Worm (Caenorhabditis elegans) whole organism, mixed stage, embryonic: ENCODE results near the gene C12D5.3.

Experiments
- M03D4.4 ChIP-seq: sonication (generic microtip); optimal IDR thresholded peaks from 2 replicates; lab custom pipeline; 2017; ENCODE audit warnings: mild to moderate bottlenecking, missing genetic modification characterization, missing compliant biosample characterization
- bed-3 ChIP-seq: fragments of 200-800 bp; sonication (Bioruptor generic); optimal IDR thresholded peaks from 3 replicates; lab custom pipeline; 2018; ENCODE audit warnings: mild to moderate bottlenecking, missing genetic modification characterization, moderate library complexity, missing compliant biosample characterization
- blmp-1 ChIP-seq: fragments of 150-350 bp; optimal IDR thresholded peaks from 2 replicates; lab custom pipeline; 2014; ENCODE audit warnings: missing biosample characterization, missing genetic modification characterization
- ceh-39 ChIP-seq: fragments of 150-350 bp; optimal IDR thresholded peaks from 2 replicates; lab custom pipeline; 2014; ENCODE audit warnings: missing biosample characterization, missing genetic modification characterization
- ceh-43 ChIP-seq: fragments of 200-800 bp; sonication (Bioruptor generic); optimal IDR thresholded peaks from 2 replicates; lab custom pipeline; 2018; ENCODE audit warnings: mild to moderate bottlenecking, missing genetic modification characterization, moderate library complexity, missing compliant biosample characterization
- ceh-83 ChIP-seq: fragments of 200-800 bp; sonication (Bioruptor generic); optimal IDR thresholded peaks from 2 replicates; lab custom pipeline; 2018; ENCODE audit warnings: mild to moderate bottlenecking, missing genetic modification characterization, missing compliant biosample characterization
- ces-1 ChIP-seq: fragments of 150-350 bp; optimal IDR thresholded peaks from 2 replicates; lab custom pipeline; 2014; ENCODE audit warnings: missing biosample characterization, missing genetic modification reagents, missing genetic modification characterization
- cnd-1 ChIP-seq: fragments of 200-800 bp; sonication (Bioruptor generic); optimal IDR thresholded peaks from 2 replicates; lab custom pipeline; 2018; ENCODE audit warnings: mild to moderate bottlenecking, missing genetic modification characterization, missing compliant biosample characterization
- drap-1 ChIP-seq: fragments of 200-800 bp; sonication (Bioruptor generic); optimal IDR thresholded peaks from 3 replicates; lab custom pipeline; 2018; ENCODE audit warnings: mild to moderate bottlenecking, missing genetic modification characterization, missing compliant biosample characterization
- elt-1 ChIP-seq: sonication (generic microtip); optimal IDR thresholded peaks from 2 replicates; lab custom pipeline; 2017; ENCODE audit warnings: missing genetic modification characterization, mild to moderate bottlenecking, missing compliant biosample characterization, antibody characterized with exemption, moderate library complexity, borderline replicate concordance; ENCODE audit not compliant: insufficient read depth
- elt-3 ChIP-seq: fragments of 150-350 bp; optimal IDR thresholded peaks from 2 replicates; lab custom pipeline; 2014; ENCODE audit warnings: missing biosample characterization, missing genetic modification characterization
- flh-1 ChIP-seq: fragments of 200-800 bp; sonication (Bioruptor generic); optimal IDR thresholded peaks from 2 replicates; lab custom pipeline; 2018; ENCODE audit warnings: mild to moderate bottlenecking, missing genetic modification characterization, moderate library complexity, missing compliant biosample characterization
- ham-2 ChIP-seq: fragments of 200-800 bp; sonication (Bioruptor generic); optimal IDR thresholded peaks from 2 replicates; lab custom pipeline; 2018; ENCODE audit warnings: mild to moderate bottlenecking, missing genetic modification characterization, missing compliant biosample characterization
- hlh-1 ChIP-seq: fragments of 150-350 bp; optimal IDR thresholded peaks from 2 replicates; lab custom pipeline; 2014; ENCODE audit warnings: missing biosample characterization, missing genetic modification reagents, missing genetic modification characterization
- lin-32 ChIP-seq: fragments of 200-800 bp; sonication (Bioruptor generic); optimal IDR thresholded peaks from 2 replicates; lab custom pipeline; 2018; ENCODE audit warnings: mild to moderate bottlenecking, missing genetic modification characterization, missing compliant biosample characterization
- lsy-2 ChIP-seq: fragments of 150-350 bp; optimal IDR thresholded peaks from 2 replicates; lab custom pipeline; 2014; ENCODE audit warnings: missing biosample characterization, missing genetic modification characterization
- mab-5 ChIP-seq: fragments of 150-350 bp; optimal IDR thresholded peaks from 2 replicates; lab custom pipeline; 2014; ENCODE audit warnings: missing biosample characterization, missing genetic modification characterization
- mep-1 ChIP-seq: fragments of 150-350 bp; optimal IDR thresholded peaks from 2 replicates; lab custom pipeline; 2017; ENCODE audit warnings: missing biosample characterization, missing genetic modification reagents, missing genetic modification characterization, inconsistent platforms
- mls-2 ChIP-seq: sonication (generic microtip); optimal IDR thresholded peaks from 2 replicates; lab custom pipeline; 2016; ENCODE audit warnings: mild to moderate bottlenecking, missing genetic modification characterization, moderate library complexity, missing compliant biosample characterization
- nhr-12 ChIP-seq: fragments of 150-350 bp; optimal IDR thresholded peaks from 2 replicates; lab custom pipeline; 2014; ENCODE audit warnings: missing biosample characterization, missing genetic modification characterization
- nhr-2 ChIP-seq: fragments of 150-350 bp; optimal IDR thresholded peaks from 2 replicates; lab custom pipeline; 2014; ENCODE audit warnings: missing biosample characterization, missing genetic modification characterization
- nhr-237 ChIP-seq: fragments of 150-350 bp; optimal IDR thresholded peaks from 2 replicates; lab custom pipeline; 2014; ENCODE audit warnings: missing biosample characterization, missing genetic modification characterization
- nhr-28 ChIP-seq: fragments of 150-350 bp; optimal IDR thresholded peaks from 2 replicates; lab custom pipeline; 2014; ENCODE audit warnings: missing biosample characterization, missing genetic modification characterization
- nhr-76 ChIP-seq: sonication (generic microtip); optimal IDR thresholded peaks from 2 replicates; lab custom pipeline; 2017; ENCODE audit warnings: missing biosample characterization, missing genetic modification characterization
- pha-4 ChIP-seq: fragments of 150-350 bp; optimal IDR thresholded peaks from 2 replicates; lab custom pipeline; 2018; ENCODE audit warnings: missing biosample characterization, missing genetic modification reagents, missing genetic modification characterization
- sem-2 ChIP-seq: fragments of 200-800 bp; sonication (Bioruptor generic); optimal IDR thresholded peaks from 2 replicates; lab custom pipeline; 2018; ENCODE audit warnings: mild to moderate bottlenecking, missing genetic modification characterization, missing compliant biosample characterization
- snpc-4 ChIP-seq: fragments of 150-350 bp; optimal IDR thresholded peaks from 2 replicates; lab custom pipeline; 2014; ENCODE audit warnings: missing biosample characterization, missing genetic modification characterization
- sptf-1 ChIP-seq: sonication (generic microtip); optimal IDR thresholded peaks from 2 replicates; lab custom pipeline; 2017; ENCODE audit warnings: mild to moderate bottlenecking, missing genetic modification characterization, moderate library complexity, missing compliant biosample characterization
- tbx-8 ChIP-seq: fragments of 200-800 bp; sonication (Bioruptor generic); optimal IDR thresholded peaks from 2 replicates; lab custom pipeline; 2018; ENCODE audit warnings: mild to moderate bottlenecking, missing genetic modification characterization, moderate library complexity, missing compliant biosample characterization
- unc-120 ChIP-seq: sonication (generic microtip); optimal IDR thresholded peaks from 2 replicates; lab custom pipeline; 2017; ENCODE audit warnings: missing genetic modification characterization, missing compliant biosample characterization; ENCODE audit not compliant: poor library complexity, severe bottlenecking
- unc-39 ChIP-seq: fragments of 150-350 bp; optimal IDR thresholded peaks from 2 replicates; lab custom pipeline; 2014; ENCODE audit warnings: missing biosample characterization, missing genetic modification characterization
- unc-62 ChIP-seq: fragments of 150-350 bp; optimal IDR thresholded peaks from 2 replicates; lab custom pipeline; 2014; ENCODE audit warnings: missing biosample characterization, missing genetic modification reagents, missing genetic modification characterization
- zip-8 ChIP-seq: fragments of 150-350 bp; optimal IDR thresholded peaks from 2 replicates; lab custom pipeline; 2014; ENCODE audit warnings: missing biosample characterization, missing genetic modification characterization
- ztf-11 ChIP-seq: fragments of 150-350 bp; optimal IDR thresholded peaks from 2 replicates; lab custom pipeline; 2014; ENCODE audit warnings: missing biosample characterization, missing genetic modification characterization

C12D5.3 gene

ce11 chrV:7643416-7643815 lies 32.6 kb upstream of the C12D5.3 start, which contains the start of gene F07C4.11:
TSS of gene F07C4.11 (minus strand) at chrV:7643516.
- TF ChIP-seq snpc-4 (no peak), nhr-237 (tag; lab: Kevin White, UChicago) (no peak), ces-1 (GFP tag; lab: Kevin White, UChicago) (no peak), hlh-1 (no peak), ceh-43 (GFP tag; lab: Kevin White, UChicago) (no peak), ceh-39 (tag; lab: Kevin White, UChicago) (no peak), tbx-8 (GFP tag; lab: Kevin White, UChicago) (no peak), lsy-2 (tag; lab: Kevin White, UChicago) (no peak), ham-2 (GFP tag; lab: Kevin White, UChicago) (no peak), drap-1 (no peak), pha-4 (tag; lab: Kevin White, UChicago) (no peak), unc-120 (no peak), nhr-76 (tag; lab: Kevin White, UChicago) (no peak), nhr-28 (tag; lab: Kevin White, UChicago) (no peak), mab-5 (tag; lab: Kevin White, UChicago) (no peak)

ce11 chrV:7645454-7645853 lies 30.6 kb upstream of the C12D5.3 start, which contains the start of gene str-47:
TSS of gene str-47 (plus strand) at chrV:7645754.
- TF ChIP-seq snpc-4 (no peak), ceh-83 (GFP tag; lab: Kevin White, UChicago) (no peak), lsy-2 (tag; lab: Kevin White, UChicago) (no peak), elt-3 (tag; lab: Kevin White, UChicago) (no peak), mls-2 (tag; lab: Kevin White, UChicago) (no peak), unc-62 (GFP tag; lab: Kevin White, UChicago) (no peak), sem-2 (GFP tag; lab: Kevin White, UChicago) (no peak), nhr-2 (tag; lab: Kevin White, UChicago) (no peak), mab-5 (tag; lab: Kevin White, UChicago) (no peak), unc-120 (no peak), nhr-12 (no peak), hlh-1 (no peak), cnd-1 (tag; lab: Kevin White, UChicago) (no peak), ztf-11 (tag; lab: Kevin White, UChicago) (no peak), pha-4 (tag; lab: Kevin White, UChicago) (no peak), ham-2 (GFP tag; lab: Kevin White, UChicago) (no peak), nhr-237 (tag; lab: Kevin White, UChicago) (no peak), tbx-8 (GFP tag; lab: Kevin White, UChicago) (no peak)

- no peak for TF ChIP-seq unc-62 (GFP tag; lab: Kevin White, UChicago)
- no peak for TF ChIP-seq hlh-1
- TF ChIP-seq nhr-2 (tag; lab: Kevin White, UChicago) = no peak
- TF ChIP-seq nhr-76 (tag; lab: Kevin White, UChicago) = no peak
- no peak for TF ChIP-seq sem-2 (GFP tag; lab: Kevin White, UChicago)
- no peak for TF ChIP-seq zip-8
- no peak for TF ChIP-seq mab-5 (tag; lab: Kevin White, UChicago)
- no peak for TF ChIP-seq lin-32 (GFP tag; lab: Kevin White, UChicago)
- TF ChIP-seq ham-2 (GFP tag; lab: Kevin White, UChicago) = no peak
- TF ChIP-seq ceh-83 (GFP tag; lab: Kevin White, UChicago) = no peak
- no peak for TF ChIP-seq mep-1 (tag; lab: Kevin White, UChicago)
- no peak for TF ChIP-seq bed-3 (GFP tag; lab: Kevin White, UChicago)
Measured at ce11 chrV:7647147-7647546, 28.9 kb upstream of the C12D5.3 start.

ce11 chrV:7649963-7650362 lies 26.0 kb upstream of the C12D5.3 start:
- TF ChIP-seq flh-1 (GFP tag; lab: Kevin White, UChicago) = no peak
- no peak for TF ChIP-seq elt-1
- no peak for TF ChIP-seq sptf-1
- TF ChIP-seq nhr-28 (tag; lab: Kevin White, UChicago) = no peak
- no peak for TF ChIP-seq drap-1
- no peak for TF ChIP-seq nhr-76 (tag; lab: Kevin White, UChicago)
- TF ChIP-seq nhr-12 = no peak

ce11 chrV:7651757-7652156 lies 24.2 kb upstream of the C12D5.3 start, which contains the start of gene srh-234:
TSS of gene srh-234 (minus strand) at chrV:7651857.
- TF ChIP-seq sem-2 (GFP tag; lab: Kevin White, UChicago) (no peak), ztf-11 (tag; lab: Kevin White, UChicago) (no peak), unc-39 (tag; lab: Kevin White, UChicago) (no peak), sptf-1 (no peak), blmp-1 (no peak), unc-120 (no peak), zip-8 (no peak), M03D4.4 (tag; lab: Kevin White, UChicago) (no peak), hlh-1 (no peak), ceh-83 (GFP tag; lab: Kevin White, UChicago) (no peak), drap-1 (no peak), ham-2 (GFP tag; lab: Kevin White, UChicago) (no peak), mls-2 (tag; lab: Kevin White, UChicago) (no peak), flh-1 (GFP tag; lab: Kevin White, UChicago) (no peak), nhr-237 (tag; lab: Kevin White, UChicago) (no peak), mep-1 (tag; lab: Kevin White, UChicago) (no peak), elt-1 (no peak), mab-5 (tag; lab: Kevin White, UChicago) (no peak)
